Fruit fly (Drosophila melanogaster) S2 (cell line): Measurements from ENCODE around the gene CG34375.

Experiments
- CG8478 ChIP-seq: fragments of >200 bp; optimal IDR thresholded peaks from 2 replicates; lab custom pipeline; 2018
- CTCF ChIP-seq, 2 experiments: fragments of >200 bp; optimal IDR thresholded peaks; 2 replicates each; lab custom pipeline; 2018

DNA sequence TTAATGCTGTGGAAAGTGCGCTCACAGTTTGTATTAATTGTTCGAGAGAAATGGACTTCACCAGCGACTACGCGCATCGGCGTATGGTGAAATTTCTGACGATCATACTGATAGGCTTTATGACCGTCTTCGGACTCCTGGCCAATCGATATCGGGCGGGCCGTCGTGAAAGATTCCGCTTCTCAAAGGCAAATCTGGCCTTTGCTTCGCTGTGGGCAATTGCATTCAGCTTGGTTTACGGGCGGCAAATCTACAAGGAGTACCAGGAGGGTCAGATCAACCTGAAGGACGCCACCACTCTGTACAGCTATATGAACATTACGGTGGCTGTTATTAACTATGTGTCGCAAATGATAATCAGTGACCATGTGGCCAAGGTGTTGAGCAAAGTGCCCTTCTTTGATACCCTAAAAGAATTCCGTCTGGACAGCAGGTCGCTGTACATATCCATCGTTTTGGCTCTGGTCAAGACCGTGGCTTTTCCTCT is 41.3 kb upstream of the CG34375 start, which contains the start of gene Gr94a:
- no peak for TF ChIP-seq CG8478
- no peak for TF ChIP-seq CTCF (optimal IDR thresholded peaks at IDR 0.05; lab: Kevin White, UChicago)
